Fruit fly (Drosophila melanogaster) whole organism, embryonic: ENCODE measurements around the gene Cyp312a1.

Experiments used
- ATbp ChIP-seq: fragments of 200-800 bp; sonication (Bioruptor generic); optimal IDR thresholded peaks from 2 replicates; lab custom pipeline; 2017; ENCODE audit warnings: missing biosample characterization, mild to moderate bottlenecking, missing genetic modification characterization, missing genetic modification reagents
- Adf1 ChIP-seq: fragments of 200-800 bp; sonication (Bioruptor generic); IDR thresholded peaks from 2 replicates; pipeline ENCODE4 v1.3.6; 2022; ENCODE audit warnings: missing biosample characterization, missing genetic modification characterization
- Asciz ChIP-seq: fragments of 200-800 bp; sonication (Bioruptor generic); optimal IDR thresholded peaks from 2 replicates; lab custom pipeline; 2017; ENCODE audit warnings: missing biosample characterization, mild to moderate bottlenecking, missing genetic modification characterization, missing genetic modification reagents
- Atf-2 ChIP-seq: fragments of 200-800 bp; sonication (Bioruptor generic); optimal IDR thresholded peaks from 2 replicates; lab custom pipeline; 2016; ENCODE audit warnings: missing biosample characterization, missing genetic modification characterization
- Atf6 ChIP-seq: fragments of 200-800 bp; sonication (Bioruptor generic); IDR thresholded peaks from 2 replicates; pipeline ENCODE4 v1.3.6; 2022; ENCODE audit warnings: missing biosample characterization, missing genetic modification characterization
- B-H1 ChIP-seq: fragments of 200-800 bp; sonication (Bioruptor generic); IDR thresholded peaks from 3 replicates; pipeline ENCODE4 v1.3.6; 2022; ENCODE audit warnings: missing biosample characterization, missing genetic modification characterization
- CG10147 ChIP-seq: fragments of 200-800 bp; sonication (Bioruptor generic); optimal IDR thresholded peaks from 2 replicates; lab custom pipeline; 2019; ENCODE audit warnings: missing biosample characterization, mild to moderate bottlenecking, missing genetic modification characterization, moderate library complexity
- CG10462 ChIP-seq: fragments of 200-800 bp; sonication (Bioruptor generic); optimal IDR thresholded peaks from 2 replicates; lab custom pipeline; 2016; ENCODE audit warnings: missing biosample characterization, missing genetic modification characterization
- CG13123 ChIP-seq: fragments of 200-800 bp; sonication (Bioruptor generic); optimal IDR thresholded peaks from 2 replicates; lab custom pipeline; 2016; ENCODE audit warnings: missing biosample characterization, missing genetic modification characterization
- CG13424 ChIP-seq: fragments of 200-800 bp; sonication (Bioruptor generic); optimal IDR thresholded peaks from 2 replicates; lab custom pipeline; 2019; ENCODE audit warnings: missing biosample characterization, mild to moderate bottlenecking, missing genetic modification characterization, moderate library complexity
- CG14050 ChIP-seq: fragments of 200-800 bp; sonication (Bioruptor generic); IDR thresholded peaks from 3 replicates; pipeline ENCODE4 v1.3.6; 2022; ENCODE audit warnings: missing biosample characterization, missing genetic modification characterization
- CG17802 ChIP-seq: fragments of 200-800 bp; sonication (Bioruptor generic); optimal IDR thresholded peaks from 2 replicates; lab custom pipeline; 2018; ENCODE audit warnings: missing biosample characterization, mild to moderate bottlenecking, missing genetic modification characterization, moderate library complexity
- CG18619 ChIP-seq: fragments of 200-800 bp; sonication (Bioruptor generic); optimal IDR thresholded peaks from 3 replicates; lab custom pipeline; 2017; ENCODE audit warnings: missing biosample characterization, mild to moderate bottlenecking, missing genetic modification characterization
- CG2199 ChIP-seq: fragments of 200-800 bp; sonication (Bioruptor generic); IDR thresholded peaks from 3 replicates; pipeline ENCODE4 v1.3.6; 2022; ENCODE audit warnings: missing biosample characterization, missing genetic modification characterization
- CG31388 ChIP-seq: fragments of 200-800 bp; sonication (Bioruptor generic); optimal IDR thresholded peaks from 2 replicates; lab custom pipeline; 2016; ENCODE audit warnings: missing biosample characterization, missing genetic modification characterization
- CG3281 ChIP-seq: fragments of 200-800 bp; sonication (Bioruptor generic); optimal IDR thresholded peaks from 3 replicates; lab custom pipeline; 2017; ENCODE audit warnings: missing biosample characterization, mild to moderate bottlenecking, missing genetic modification characterization
- CG4424 ChIP-seq: fragments of 200-800 bp; sonication (Bioruptor generic); optimal IDR thresholded peaks from 3 replicates; lab custom pipeline; 2016; ENCODE audit warnings: missing biosample characterization, missing genetic modification characterization
- CG4707 ChIP-seq: fragments of 200-800 bp; sonication (Bioruptor generic); optimal IDR thresholded peaks from 2 replicates; lab custom pipeline; 2018; ENCODE audit warnings: missing biosample characterization, mild to moderate bottlenecking, missing genetic modification characterization, moderate library complexity
- CG7786 ChIP-seq: fragments of 200-800 bp; sonication (Bioruptor generic); optimal IDR thresholded peaks from 2 replicates; lab custom pipeline; 2016; ENCODE audit warnings: missing biosample characterization, missing genetic modification characterization
- CG8388 ChIP-seq: fragments of 200-800 bp; sonication (Bioruptor generic); optimal IDR thresholded peaks from 2 replicates; lab custom pipeline; 2019; ENCODE audit warnings: missing biosample characterization, mild to moderate bottlenecking, missing genetic modification characterization, moderate library complexity
- CG9817 ChIP-seq: fragments of 200-800 bp; sonication (Bioruptor generic); optimal IDR thresholded peaks from 2 replicates; lab custom pipeline; 2018; ENCODE audit warnings: missing biosample characterization, mild to moderate bottlenecking, missing genetic modification characterization, moderate library complexity
- D ChIP-seq, 2 experiments: fragments of 200-800 bp in 1 of 2; fragments of >200 bp in 1 of 2; sonication (Bioruptor generic) in 1 of 2; optimal IDR thresholded peaks; 2 replicates in 1 of 2; 3 replicates in 1 of 2; lab custom pipeline; 2017; ENCODE audit warnings: mild to moderate bottlenecking in 1 of 2, missing biosample characterization in 1 of 2, missing genetic modification characterization in 1 of 2, missing genetic modification reagents in 1 of 2
- D19A ChIP-seq: fragments of 200-800 bp; optimal IDR thresholded peaks from 3 replicates; lab custom pipeline; 2019; ENCODE audit warnings: missing biosample characterization, mild to moderate bottlenecking, missing genetic modification characterization, moderate library complexity
- Dip3 ChIP-seq: fragments of 200-800 bp; sonication (Bioruptor generic); optimal IDR thresholded peaks from 3 replicates; lab custom pipeline; 2016; ENCODE audit warnings: missing biosample characterization, missing genetic modification characterization
- Doc3 ChIP-seq: fragments of 200-800 bp; sonication (Bioruptor generic); IDR thresholded peaks from 3 replicates; pipeline ENCODE4 v1.3.6; 2022; ENCODE audit warnings: missing biosample characterization, missing genetic modification characterization; ENCODE audit not compliant: partially characterized antibody
- Gsc ChIP-seq: fragments of 200-800 bp; sonication (Bioruptor generic); IDR thresholded peaks from 2 replicates; pipeline ENCODE4 v1.3.6; 2022; ENCODE audit warnings: missing biosample characterization, missing genetic modification characterization
- HLH3B ChIP-seq: fragments of 200-800 bp; sonication (Bioruptor generic); IDR thresholded peaks from 2 replicates; pipeline ENCODE4 v1.3.6; 2022; ENCODE audit warnings: missing biosample characterization, missing genetic modification characterization
- Hr3 ChIP-seq: fragments of 200-800 bp; sonication (Bioruptor generic); optimal IDR thresholded peaks from 3 replicates; lab custom pipeline; 2016; ENCODE audit warnings: missing biosample characterization, missing genetic modification characterization
- MTF-1 ChIP-seq: fragments of 200-800 bp; sonication (Bioruptor generic); optimal IDR thresholded peaks from 2 replicates; lab custom pipeline; 2018; ENCODE audit warnings: missing biosample characterization, mild to moderate bottlenecking, missing genetic modification characterization, borderline replicate concordance
- NFAT ChIP-seq: fragments of 200-800 bp; sonication (Bioruptor generic); IDR thresholded peaks from 2 replicates; pipeline ENCODE4 v1.3.6; 2022; ENCODE audit warnings: missing biosample characterization, missing genetic modification characterization
- Sin3A ChIP-seq: fragments of >200 bp; optimal IDR thresholded peaks from 2 replicates; lab custom pipeline; 2018
- Sry-β ChIP-seq: fragments of 200-800 bp; sonication (Bioruptor generic); optimal IDR thresholded peaks from 2 replicates; lab custom pipeline; 2018; ENCODE audit warnings: missing biosample characterization, mild to moderate bottlenecking, missing genetic modification characterization, moderate library complexity
- Taf1 ChIP-seq: fragments of 200-800 bp; sonication (Bioruptor generic); IDR thresholded peaks from 2 replicates; pipeline ENCODE4 v1.3.6; 2022; ENCODE audit warnings: missing biosample characterization, missing genetic modification characterization
- al ChIP-seq: fragments of 200-800 bp; sonication (Bioruptor generic); IDR thresholded peaks from 2 replicates; pipeline ENCODE4 v1.3.6; 2022; ENCODE audit warnings: missing biosample characterization, missing genetic modification characterization
- aop ChIP-seq: fragments of 200-800 bp; sonication (Bioruptor generic); IDR thresholded peaks from 2 replicates; pipeline ENCODE4 v1.3.6; 2022; ENCODE audit warnings: missing biosample characterization, missing genetic modification characterization
- ara ChIP-seq: fragments of 200-800 bp; sonication (Bioruptor generic); IDR thresholded peaks from 2 replicates; pipeline ENCODE4 v1.3.6; 2022; ENCODE audit warnings: missing biosample characterization, missing genetic modification characterization
- cg ChIP-seq: fragments of 200-800 bp; sonication (Bioruptor generic); optimal IDR thresholded peaks from 3 replicates; lab custom pipeline; 2019; ENCODE audit warnings: missing biosample characterization, mild to moderate bottlenecking, missing genetic modification characterization, moderate library complexity
- ci ChIP-seq: fragments of 200-800 bp; sonication (Bioruptor generic); IDR thresholded peaks from 3 replicates; pipeline ENCODE4 v1.3.6; 2022; ENCODE audit warnings: missing biosample characterization, missing genetic modification characterization
- dpn ChIP-seq, 2 experiments: fragments of 200-800 bp; sonication (Bioruptor generic); optimal IDR thresholded peaks; 3 replicates each; lab custom pipeline; 2016; ENCODE audit warnings: missing biosample characterization in 2 of 2, missing genetic modification characterization in 2 of 2
- kni ChIP-seq: fragments of 200-800 bp; sonication (Bioruptor generic); optimal IDR thresholded peaks from 3 replicates; lab custom pipeline; 2017; ENCODE audit warnings: mild to moderate bottlenecking, missing biosample characterization, missing genetic modification reagents, missing genetic modification characterization
- lilli ChIP-seq: fragments of 200-800 bp; sonication (Bioruptor generic); optimal IDR thresholded peaks from 3 replicates; lab custom pipeline; 2016; ENCODE audit warnings: missing biosample characterization, missing genetic modification characterization
- nerfin-1 ChIP-seq: fragments of 200-800 bp; sonication (Bioruptor generic); optimal IDR thresholded peaks from 3 replicates; lab custom pipeline; 2019; ENCODE audit warnings: missing biosample characterization, mild to moderate bottlenecking, missing genetic modification characterization, moderate library complexity
- phol ChIP-seq: fragments of 200-800 bp; sonication (Bioruptor generic); optimal IDR thresholded peaks from 3 replicates; lab custom pipeline; 2018; ENCODE audit warnings: missing biosample characterization, mild to moderate bottlenecking, missing genetic modification characterization, moderate library complexity
- prd ChIP-seq, 3 experiments: fragments of >200 bp in 2 of 3; fragments of 200-800 bp in 1 of 3; sonication (Bioruptor generic) in 1 of 3; optimal IDR thresholded peaks in 2 of 3; IDR thresholded peaks in 1 of 3; 2 replicates in 2 of 3; 3 replicates in 1 of 3; pipeline versions ENCODE4 v1.3.6 to Lab custom; 2017 to 2022; ENCODE audit warnings: missing biosample characterization in 1 of 3, missing genetic modification characterization in 1 of 3
- tin ChIP-seq: fragments of 200-800 bp; sonication (Bioruptor generic); optimal IDR thresholded peaks from 3 replicates; lab custom pipeline; 2016; ENCODE audit warnings: missing biosample characterization, missing genetic modification characterization
- trh ChIP-seq: fragments of 200-800 bp; sonication (Bioruptor generic); optimal IDR thresholded peaks from 2 replicates; lab custom pipeline; 2016; ENCODE audit warnings: missing biosample characterization, missing genetic modification characterization
- vvl ChIP-seq: fragments of 200-800 bp; sonication (Bioruptor generic); IDR thresholded peaks from 2 replicates; pipeline ENCODE4 v1.3.6; 2022; ENCODE audit warnings: missing biosample characterization, missing genetic modification characterization
- wdn ChIP-seq: fragments of 200-800 bp; sonication (Bioruptor generic); IDR thresholded peaks from 2 replicates; pipeline ENCODE4 v1.3.6; 2022; ENCODE audit warnings: missing biosample characterization, missing genetic modification characterization
- yki ChIP-seq: fragments of >200 bp; optimal IDR thresholded peaks from 3 replicates; lab custom pipeline; 2018

Gene Cyp312a1

dm6 chr3L:18148418-18148973, 16.0 kb upstream of the Cyp312a1 start, which contains the start of gene CG7330 (continued):
- TF ChIP-seq kni (GFP tag; lab: Kevin White, UChicago) = peak; percentile 46
- TF ChIP-seq CG3281 (GFP tag; lab: Kevin White, UChicago) = peak; percentile 94
- peak; percentile 81 for TF ChIP-seq CG10462 (GFP tag; lab: Kevin White, UChicago)
- no peak for TF ChIP-seq Doc3 (GFP tag; lab: Robert Waterston, UW)
- peak; percentile 87 for TF ChIP-seq CG14050 (GFP tag; lab: Robert Waterston, UW)
- no peak for TF ChIP-seq prd (optimal IDR thresholded peaks at IDR 0.05; lab: Kevin White, UChicago)
- peak; percentile 83 for TF ChIP-seq prd (GFP tag; IDR thresholded peaks at IDR 0.05; lab: Robert Waterston, UW)
- peak; percentile 83 for TF ChIP-seq al (GFP tag; lab: Robert Waterston, UW)
- no peak for TF ChIP-seq Sin3A (lab: Kevin White, UChicago)
- peak; percentile 65 to 92 for TF ChIP-seq dpn (GFP tag; optimal IDR thresholded peaks at IDR 0.05; lab: Kevin White, UChicago)
- TF ChIP-seq CG4424 (GFP tag; lab: Kevin White, UChicago) = peak; percentile 90
- TF ChIP-seq ara = peak; percentile 60; the same call in 1 of the 2 replicates
- TF ChIP-seq CG31388 (GFP tag; lab: Kevin White, UChicago) = peak; percentile 40
- no peak for TF ChIP-seq yki
- peak; percentile 72 for TF ChIP-seq CG13123 (GFP tag; lab: Kevin White, UChicago)
- TF ChIP-seq Asciz = peak; percentile 95
- no peak; the same call in 1 of the 2 replicates for TF ChIP-seq Gsc (GFP tag; lab: Robert Waterston, UW)
- peak; percentile 89 for TF ChIP-seq Atf6 (GFP tag; lab: Robert Waterston, UW)
- 0 out of 3 replicates have a peak, but pooled peaks have one; percentile 51 for TF ChIP-seq CG2199 (GFP tag; lab: Robert Waterston, UW)
- peak; percentile 74 for TF ChIP-seq wdn (GFP tag; lab: Robert Waterston, UW)
- TF ChIP-seq HLH3B = peak; percentile 88
- TF ChIP-seq D19A (tag; lab: Kevin White, UChicago) = peak; percentile 89
- TF ChIP-seq Atf-2 = no peak
- 0 out of 2 replicates have a peak, but pooled peaks have one; percentile 11 for TF ChIP-seq aop (GFP tag; lab: Robert Waterston, UW)
- peak; percentile 90 for TF ChIP-seq CG9817 (tag; lab: Kevin White, UChicago)
- no peak for TF ChIP-seq cg (GFP tag; lab: Kevin White, UChicago)
- peak; percentile 93 for TF ChIP-seq CG10147 (GFP tag; lab: Kevin White, UChicago)
- TF ChIP-seq B-H1 (GFP tag; lab: Robert Waterston, UW) = peak; percentile 83; the same call in 2 of the 3 replicates
- TF ChIP-seq CG18619 (GFP tag; lab: Kevin White, UChicago) = peak; percentile 91
- peak; percentile 96 for TF ChIP-seq CG13424 (tag; lab: Kevin White, UChicago)
- peak; percentile 54 for TF ChIP-seq MTF-1 (GFP tag; lab: Kevin White, UChicago)
- TF ChIP-seq nerfin-1 (tag; lab: Kevin White, UChicago) = peak; percentile 92
- TF ChIP-seq Dip3 (GFP tag; lab: Kevin White, UChicago) = peak; percentile 55
- peak; percentile 95 for TF ChIP-seq phol
- peak; percentile 34; the same call in 1 of the 2 replicates for TF ChIP-seq Taf1 (GFP tag; lab: Robert Waterston, UW)
- TF ChIP-seq CG7786 (GFP tag; lab: Kevin White, UChicago) = peak; percentile 10
- peak; percentile 82 for TF ChIP-seq lilli
- TF ChIP-seq ATbp (GFP tag; lab: Kevin White, UChicago) = peak; percentile 93
- TF ChIP-seq Sry-β (GFP tag; lab: Kevin White, UChicago) = no peak
- TF ChIP-seq trh (GFP tag; lab: Kevin White, UChicago) = peak; percentile 69
- TF ChIP-seq tin = peak; percentile 87
- TF ChIP-seq vvl (GFP tag; lab: Robert Waterston, UW) = peak; percentile 83
- TF ChIP-seq CG8388 = peak; percentile 90
- TF ChIP-seq ci (GFP tag; lab: Robert Waterston, UW) = peak; percentile 86
- peak; percentile 33 for TF ChIP-seq CG4707 (GFP tag; lab: Kevin White, UChicago)
- peak; percentile 56 for TF ChIP-seq Adf1
- peak; percentile 19 for TF ChIP-seq CG17802
- TF ChIP-seq D (optimal IDR thresholded peaks at IDR 0.05; lab: Kevin White, UChicago) = no peak
- peak; percentile 85 for TF ChIP-seq D (GFP tag; optimal IDR thresholded peaks at IDR 0.05; lab: Kevin White, UChicago)
- peak; percentile 90 for TF ChIP-seq Hr3 (GFP tag; lab: Kevin White, UChicago)
- TF ChIP-seq NFAT = 0 out of 2 replicates have a peak, but pooled peaks have one; percentile 27
